Worm (Caenorhabditis elegans): ENCODE results near the gene F53A2.3.

ce11 chrIII:13377249-13377648 lies 37.7 kb upstream of the F53A2.3 start:
- TF ChIP-seq ref-1 (GFP tag; conservative IDR thresholded peaks at IDR 0.05) (no peak), med-1 (GFP tag; optimal IDR thresholded peaks at IDR 0.05; ENCODE audit: insufficient read depth) (no peak), flt-1 (GFP tag; IDR thresholded peaks at IDR 0.05) (no peak)
